Worm (Caenorhabditis elegans): ENCODE data around the gene K03H1.11.

- no peak for TF ChIP-seq unc-86 (tag; optimal IDR thresholded peaks at IDR 0.05)
- TF ChIP-seq ceh-6 (GFP tag; optimal IDR thresholded peaks at IDR 0.05) = no peak
- TF ChIP-seq dmd-4 (tag; optimal IDR thresholded peaks at IDR 0.05; ENCODE audit: borderline replicate concordance) = no peak
- no peak for TF ChIP-seq odd-2 (tag; optimal IDR thresholded peaks at IDR 0.05)
- TF ChIP-seq pag-3 (tag; optimal IDR thresholded peaks at IDR 0.05; ENCODE audit: borderline replicate concordance) = no peak
- no peak for TF ChIP-seq fkh-10 (GFP tag; optimal IDR thresholded peaks at IDR 0.05)
- TF ChIP-seq zip-5 (tag; optimal IDR thresholded peaks at IDR 0.05) = no peak
- TF ChIP-seq elt-4 (tag; optimal IDR thresholded peaks at IDR 0.05) = no peak
- no peak for TF ChIP-seq ceh-14 (tag; optimal IDR thresholded peaks at IDR 0.05)
- no peak for TF ChIP-seq ceh-18 (tag; optimal IDR thresholded peaks at IDR 0.05)
- no peak for TF ChIP-seq elt-2 (tag; optimal IDR thresholded peaks at IDR 0.05)
- no peak for TF ChIP-seq madf-2 (tag; optimal IDR thresholded peaks at IDR 0.05)
- TF ChIP-seq gmeb-2 (tag; optimal IDR thresholded peaks at IDR 0.05) = no peak
- no peak for TF ChIP-seq pqm-1 (tag; optimal IDR thresholded peaks at IDR 0.05)
Measured at ce11 chrIII:9997890-9998289, 46.1 kb upstream of the K03H1.11 start, which contains the start of gene pqn-8.

All from whole organism, late embryonic.